Fruit fly (Drosophila melanogaster) whole organism, prepupa: ENCODE measurements around the gene nolo.
A peak's percentile ranks its signal among the peaks of the same experiment; 100 is the strongest.

Source experiments
- Blimp-1 ChIP-seq: fragments of 200-800 bp; sonication (Bioruptor generic); optimal IDR thresholded peaks from 3 replicates; lab custom pipeline; 2017; ENCODE audit warnings: missing biosample characterization, missing genetic modification characterization, mild to moderate bottlenecking, moderate library complexity, missing genetic modification reagents
- CG11294 ChIP-seq: fragments of 200-800 bp; sonication (Bioruptor generic); IDR thresholded peaks from 2 replicates; pipeline ENCODE4 v1.3.6; 2022; ENCODE audit warnings: missing biosample characterization, missing genetic modification characterization
- CG15336 ChIP-seq: fragments of 200-800 bp; sonication (Bioruptor generic); IDR thresholded peaks from 2 replicates; pipeline ENCODE4 v1.3.6; 2022; ENCODE audit warnings: missing biosample characterization, missing genetic modification characterization
- CG1621 ChIP-seq: fragments of 200-800 bp; sonication (Bioruptor generic); optimal IDR thresholded peaks from 3 replicates; lab custom pipeline; 2018; ENCODE audit warnings: missing biosample characterization, mild to moderate bottlenecking, missing genetic modification characterization
- CG31627 ChIP-seq: fragments of 200-800 bp; sonication (Bioruptor generic); optimal IDR thresholded peaks from 3 replicates; lab custom pipeline; 2016; ENCODE audit warnings: missing biosample characterization, missing genetic modification characterization
- CG32006 ChIP-seq: fragments of 200-800 bp; sonication (Bioruptor generic); optimal IDR thresholded peaks from 3 replicates; lab custom pipeline; 2017; ENCODE audit warnings: missing biosample characterization, mild to moderate bottlenecking, missing genetic modification characterization
- CG3919 ChIP-seq: fragments of 200-800 bp; sonication (Bioruptor generic); optimal IDR thresholded peaks from 3 replicates; lab custom pipeline; 2016; ENCODE audit warnings: missing biosample characterization, missing genetic modification characterization
- CG6792 ChIP-seq: fragments of 200-800 bp; sonication (Bioruptor generic); optimal IDR thresholded peaks from 3 replicates; lab custom pipeline; 2016; ENCODE audit warnings: missing biosample characterization, missing genetic modification characterization
- CG6808 ChIP-seq: fragments of 200-800 bp; sonication (Bioruptor generic); optimal IDR thresholded peaks from 3 replicates; lab custom pipeline; 2017; ENCODE audit warnings: missing biosample characterization, missing genetic modification characterization, mild to moderate bottlenecking, moderate library complexity, missing genetic modification reagents
- CG6854 ChIP-seq: fragments of 200-800 bp; sonication (Bioruptor generic); optimal IDR thresholded peaks from 2 replicates; lab custom pipeline; 2017; ENCODE audit warnings: missing biosample characterization, mild to moderate bottlenecking, missing genetic modification characterization
- CG8319 ChIP-seq: fragments of 200-800 bp; sonication (Bioruptor generic); optimal IDR thresholded peaks from 3 replicates; lab custom pipeline; 2016; ENCODE audit warnings: missing biosample characterization, missing genetic modification characterization
- CG8632 ChIP-seq: fragments of 200-800 bp; sonication (Bioruptor generic); optimal IDR thresholded peaks from 3 replicates; lab custom pipeline; 2016; ENCODE audit warnings: missing biosample characterization, missing genetic modification characterization
- Eip78C ChIP-seq: fragments of 200-800 bp; sonication (Bioruptor generic); peaks from one replicate; lab custom pipeline; 2016; ENCODE audit warnings: missing biosample characterization, missing genetic modification characterization
- Eip93F ChIP-seq: fragments of 200-800 bp; sonication (Bioruptor generic); optimal IDR thresholded peaks from 2 replicates; lab custom pipeline; 2016; ENCODE audit warnings: missing biosample characterization, mild to moderate bottlenecking, missing genetic modification characterization
- Ets96B ChIP-seq: fragments of 200-800 bp; optimal IDR thresholded peaks from 2 replicates; lab custom pipeline; 2019; ENCODE audit warnings: missing biosample characterization, mild to moderate bottlenecking, missing genetic modification characterization, moderate library complexity
- Hr38 ChIP-seq: sonication (Bioruptor generic); optimal IDR thresholded peaks from 2 replicates; lab custom pipeline; 2016; ENCODE audit warnings: missing biosample characterization, missing genetic modification characterization
- Hr39 ChIP-seq: fragments of 200-800 bp; sonication (Bioruptor generic); optimal IDR thresholded peaks from 2 replicates; lab custom pipeline; 2016; ENCODE audit warnings: missing biosample characterization, missing genetic modification characterization
- Hr4 ChIP-seq: fragments of 200-800 bp; sonication (Bioruptor generic); optimal IDR thresholded peaks from 3 replicates; lab custom pipeline; 2016; ENCODE audit warnings: missing biosample characterization, missing genetic modification characterization
- Sox102F ChIP-seq: fragments of 200-800 bp; sonication (Bioruptor generic); optimal IDR thresholded peaks from 2 replicates; lab custom pipeline; 2016; ENCODE audit warnings: missing biosample characterization, mild to moderate bottlenecking, missing genetic modification characterization
- Sox14 ChIP-seq: fragments of 200-800 bp; sonication (Bioruptor generic); optimal IDR thresholded peaks from 3 replicates; lab custom pipeline; 2016; ENCODE audit warnings: missing biosample characterization, missing genetic modification characterization
- achi ChIP-seq: fragments of 200-800 bp; sonication (Bioruptor generic); optimal IDR thresholded peaks from 3 replicates; lab custom pipeline; 2016; ENCODE audit warnings: missing biosample characterization, missing genetic modification characterization
- acj6 ChIP-seq: fragments of 200-800 bp; sonication (Bioruptor generic); optimal IDR thresholded peaks from 3 replicates; lab custom pipeline; 2016; ENCODE audit warnings: missing biosample characterization, missing genetic modification characterization
- cyc ChIP-seq: fragments of 200-800 bp; sonication (Bioruptor generic); optimal IDR thresholded peaks from 3 replicates; lab custom pipeline; 2016; ENCODE audit warnings: missing biosample characterization, missing genetic modification characterization
- dsx ChIP-seq: fragments of 200-800 bp; optimal IDR thresholded peaks from 3 replicates; lab custom pipeline; 2019; ENCODE audit warnings: missing biosample characterization, mild to moderate bottlenecking, missing genetic modification characterization, moderate library complexity; ENCODE audit not compliant: poor library complexity, severe bottlenecking
- eg ChIP-seq: fragments of 200-800 bp; sonication (Bioruptor generic); IDR thresholded peaks from 3 replicates; pipeline ENCODE4 v1.3.6; 2022; ENCODE audit warnings: missing biosample characterization, missing genetic modification characterization
- fd59A ChIP-seq: fragments of 200-800 bp; sonication (Bioruptor generic); optimal IDR thresholded peaks from 2 replicates; lab custom pipeline; 2017; ENCODE audit warnings: missing biosample characterization, mild to moderate bottlenecking, missing genetic modification characterization, missing genetic modification reagents
- fd85E ChIP-seq: fragments of 200-800 bp; sonication (Bioruptor generic); optimal IDR thresholded peaks from 3 replicates; lab custom pipeline; 2016; ENCODE audit warnings: missing biosample characterization, missing genetic modification characterization
- fkh ChIP-seq: fragments of 200-800 bp; sonication (Bioruptor generic); optimal IDR thresholded peaks from 3 replicates; lab custom pipeline; 2017; ENCODE audit warnings: missing biosample characterization, mild to moderate bottlenecking, missing genetic modification characterization, moderate library complexity
- net ChIP-seq: fragments of 200-800 bp; sonication (Bioruptor generic); optimal IDR thresholded peaks from 3 replicates; lab custom pipeline; 2016; ENCODE audit warnings: missing biosample characterization, missing genetic modification characterization
- salr ChIP-seq, 2 experiments: fragments of 200-800 bp; sonication (Bioruptor generic); optimal IDR thresholded peaks; 3 replicates each; lab custom pipeline; 2016 to 2018; ENCODE audit warnings: missing biosample characterization in 2 of 2, missing genetic modification characterization in 2 of 2, mild to moderate bottlenecking in 1 of 2
- spab ChIP-seq: fragments of 200-800 bp; sonication (Bioruptor generic); optimal IDR thresholded peaks from 2 replicates; lab custom pipeline; 2017; ENCODE audit warnings: missing biosample characterization, mild to moderate bottlenecking, missing genetic modification characterization, missing genetic modification reagents
- svp ChIP-seq: fragments of 200-800 bp; sonication (Bioruptor generic); peaks from one replicate; lab custom pipeline; 2016; ENCODE audit warnings: missing biosample characterization, missing genetic modification characterization
- topi ChIP-seq: fragments of 200-800 bp; sonication (Bioruptor generic); optimal IDR thresholded peaks from 3 replicates; lab custom pipeline; 2016; ENCODE audit warnings: missing biosample characterization, missing genetic modification characterization
- vri ChIP-seq: fragments of 200-800 bp; sonication (Bioruptor generic); optimal IDR thresholded peaks from 3 replicates; lab custom pipeline; 2016; ENCODE audit warnings: missing biosample characterization, mild to moderate bottlenecking, missing genetic modification characterization

Gene nolo

DNA sequence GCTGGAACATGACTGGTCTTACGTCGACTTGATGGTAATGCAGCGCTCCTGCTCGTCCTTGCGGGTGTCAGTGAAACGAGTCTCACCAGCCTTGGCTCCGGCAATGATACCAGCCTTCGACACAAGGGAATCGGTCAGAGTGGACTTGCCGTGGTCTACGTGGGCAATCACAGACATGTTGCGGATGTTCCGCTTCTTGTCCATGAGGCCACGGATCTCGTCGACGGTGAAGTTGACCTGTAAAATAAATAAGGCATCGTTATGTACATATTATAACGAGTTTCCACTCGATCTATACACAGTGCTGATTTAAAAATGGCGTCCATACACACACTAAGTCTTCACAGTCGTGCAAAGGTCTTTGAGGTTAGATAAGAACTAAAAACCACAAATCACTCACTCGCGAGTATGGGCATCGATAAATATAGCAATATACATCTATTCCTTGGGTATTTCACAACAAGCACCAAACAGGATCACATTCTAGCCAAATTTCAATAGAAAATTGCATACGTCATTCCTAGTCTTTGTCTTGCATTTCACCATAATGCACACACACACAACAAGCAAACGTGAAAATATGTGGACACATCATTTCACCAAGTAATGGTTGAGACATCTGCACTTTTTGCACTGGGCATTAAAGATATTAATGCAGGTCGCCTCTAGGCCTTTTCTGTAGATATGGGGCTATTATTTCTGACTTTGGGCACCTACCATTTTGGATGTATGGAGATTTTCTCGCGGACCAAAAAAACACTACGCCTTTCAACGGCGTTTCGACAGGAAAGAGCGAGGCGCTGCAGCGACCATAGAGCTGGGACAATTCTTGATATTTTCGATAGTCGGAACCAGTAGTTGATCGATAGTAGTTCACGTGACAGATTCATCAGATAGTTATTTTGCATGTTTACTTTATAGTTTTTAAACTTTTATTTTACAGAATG lies 2.3 kb upstream of the nolo start, which contains the start of gene eEF2 (continued):
- TF ChIP-seq CG3919 (GFP tag; lab: Kevin White, UChicago) (peak; percentile 74), CG6808 (GFP tag; lab: Kevin White, UChicago) (peak; percentile 64), fkh (GFP tag; lab: Kevin White, UChicago) (peak; percentile 89), vri (peak; percentile 78), CG15336 (GFP tag; lab: Robert Waterston, UW) (0 out of 2 replicates have a peak, but pooled peaks have one; percentile 33), Eip78C (GFP tag; lab: Kevin White, UChicago) (peak; percentile 85), Hr39 (GFP tag; lab: Kevin White, UChicago) (peak; percentile 48), net (GFP tag; lab: Kevin White, UChicago) (peak; percentile 77), Hr38 (no peak), cyc (GFP tag; lab: Kevin White, UChicago) (peak; percentile 48), Ets96B (peak; percentile 22), salr (GFP tag; optimal IDR thresholded peaks at IDR 0.05; lab: Kevin White, UChicago) (no peak), CG1621 (tag; lab: Kevin White, UChicago) (no peak), Sox102F (GFP tag; lab: Kevin White, UChicago) (peak; percentile 82), CG8632 (peak; percentile 57), eg (peak; percentile 70; the same call in 2 of the 3 replicates), topi (GFP tag; lab: Kevin White, UChicago) (peak; percentile 68), svp (GFP tag; lab: Kevin White, UChicago) (peak; percentile 92), acj6 (GFP tag; lab: Kevin White, UChicago) (peak; percentile 49), CG8319 (GFP tag; lab: Kevin White, UChicago) (peak; percentile 28), Sox14 (GFP tag; lab: Kevin White, UChicago) (peak; percentile 77), Eip93F (GFP tag; lab: Kevin White, UChicago) (no peak), fd85E (peak; percentile 68), CG6854 (GFP tag; lab: Kevin White, UChicago) (peak; percentile 86), achi (GFP tag; lab: Kevin White, UChicago) (peak; percentile 73), CG31627 (GFP tag; lab: Kevin White, UChicago) (peak; percentile 63), CG11294 (no peak; the same call in 1 of the 2 replicates), fd59A (GFP tag; lab: Kevin White, UChicago) (peak; percentile 28), Blimp-1 (GFP tag; lab: Kevin White, UChicago) (peak; percentile 49)
- TF ChIP-seq, all 60 proteins: peak for 48

- TF ChIP-seq fd59A (GFP tag; lab: Kevin White, UChicago) (no peak), Hr4 (GFP tag; lab: Kevin White, UChicago) (peak; percentile 3)
Observed at dm6 chr2L:21683053-21683767, 696 bp upstream of the nolo start.

dm6 chr2L:21689368-21689767 lies 5.5 kb downstream of the nolo start:
- TF ChIP-seq Hr38: no peak
- TF ChIP-seq CG6792: no peak
- no peak for TF ChIP-seq dsx (GFP tag; lab: Kevin White, UChicago)
- no peak for TF ChIP-seq spab (GFP tag; lab: Kevin White, UChicago)
- TF ChIP-seq CG31627 (GFP tag; lab: Kevin White, UChicago): no peak
- TF ChIP-seq Blimp-1 (GFP tag; lab: Kevin White, UChicago): no peak
- TF ChIP-seq CG32006 (GFP tag; lab: Kevin White, UChicago): no peak
